Worm (Caenorhabditis elegans) whole organism, L4 larva: Measurements from ENCODE around the gene F49C5.7.

ENCODE experiments used
- D1046.2 ChIP-seq: fragments of 200-800 bp; sonication (Bioruptor generic); IDR thresholded peaks from 2 replicates; pipeline ENCODE4 v1.3.6; 2022; ENCODE audit warnings: missing genetic modification characterization, missing compliant biosample characterization
- F26F4.8 ChIP-seq: fragments of 200-800 bp; sonication (Bioruptor generic); conservative IDR thresholded peaks from 2 replicates; pipeline ENCODE4 v1.3.6; 2022; ENCODE audit warnings: missing genetic modification characterization, missing compliant biosample characterization
- F37D6.2 ChIP-seq: sonication (generic microtip); optimal IDR thresholded peaks from 2 replicates; lab custom pipeline; 2016; ENCODE audit warnings: mild to moderate bottlenecking, missing genetic modification characterization, missing compliant biosample characterization
- T20F7.1 ChIP-seq: fragments of 200-800 bp; sonication (Bioruptor generic); optimal IDR thresholded peaks from 2 replicates; lab custom pipeline; 2018; ENCODE audit warnings: mild to moderate bottlenecking, missing genetic modification characterization, missing compliant biosample characterization
- T26A8.4 ChIP-seq: fragments of 200-800 bp; sonication (Bioruptor generic); IDR thresholded peaks from 2 replicates; pipeline ENCODE4 v1.3.6; 2022; ENCODE audit warnings: missing genetic modification characterization, missing compliant biosample characterization
- Y105C5A.15 ChIP-seq: fragments of 200-800 bp; sonication (Bioruptor generic); IDR thresholded peaks from 2 replicates; pipeline ENCODE4 v1.3.6; 2022; ENCODE audit warnings: missing genetic modification characterization, missing compliant biosample characterization
- Y5F2A.4 ChIP-seq: fragments of 200-800 bp; sonication (Bioruptor generic); optimal IDR thresholded peaks from 2 replicates; lab custom pipeline; 2018; ENCODE audit warnings: mild to moderate bottlenecking, missing genetic modification characterization, missing compliant biosample characterization
- ZK337.2 ChIP-seq: fragments of 200-800 bp; sonication (Bioruptor generic); IDR thresholded peaks from 2 replicates; pipeline ENCODE4 v1.3.6; 2022; ENCODE audit warnings: missing genetic modification reagents, missing genetic modification characterization, missing compliant biosample characterization
- aly-2 ChIP-seq: sonication (generic microtip); optimal IDR thresholded peaks from 2 replicates; lab custom pipeline; 2018; ENCODE audit warnings: missing biosample characterization, missing genetic modification characterization
- ceh-28 ChIP-seq: fragments of 150-350 bp; optimal IDR thresholded peaks from 2 replicates; lab custom pipeline; 2014; ENCODE audit warnings: missing biosample characterization, missing genetic modification reagents, missing genetic modification characterization
- ceh-32 ChIP-seq: sonication (generic microtip); optimal IDR thresholded peaks from 2 replicates; lab custom pipeline; 2016; ENCODE audit warnings: mild to moderate bottlenecking, missing genetic modification characterization, missing compliant biosample characterization; ENCODE audit not compliant: poor library complexity
- ceh-62 ChIP-seq: sonication (generic microtip); optimal IDR thresholded peaks from 2 replicates; lab custom pipeline; 2017; ENCODE audit warnings: missing biosample characterization, missing genetic modification characterization
- ces-1 ChIP-seq: fragments of 150-350 bp; sonication (generic microtip); optimal IDR thresholded peaks from 4 replicates; lab custom pipeline; 2014; ENCODE audit warnings: missing biosample characterization, missing genetic modification reagents, missing genetic modification characterization
- cey-2 ChIP-seq: sonication (generic microtip); optimal IDR thresholded peaks from 3 replicates; lab custom pipeline; 2017; ENCODE audit warnings: missing genetic modification characterization, mild to moderate bottlenecking, missing compliant biosample characterization, antibody characterized with exemption, borderline replicate concordance; ENCODE audit not compliant: insufficient read depth
- daf-8 ChIP-seq: fragments of 200-800 bp; sonication (Bioruptor generic); IDR thresholded peaks from 2 replicates; pipeline ENCODE4 v1.3.6; 2022; ENCODE audit warnings: missing genetic modification characterization, missing compliant biosample characterization
- dmd-8 ChIP-seq: fragments of 200-800 bp; sonication (Bioruptor generic); IDR thresholded peaks from 2 replicates; pipeline ENCODE4 v1.3.6; 2022; ENCODE audit warnings: missing genetic modification characterization, missing compliant biosample characterization
- dmd-9 ChIP-seq: fragments of 200-800 bp; sonication (Bioruptor generic); IDR thresholded peaks from 2 replicates; pipeline ENCODE4 v1.3.6; 2022; ENCODE audit warnings: missing genetic modification reagents, missing genetic modification characterization, missing compliant biosample characterization
- dpl-1 ChIP-seq: fragments of 150-350 bp; optimal IDR thresholded peaks from 2 replicates; lab custom pipeline; 2014; ENCODE audit warnings: missing biosample characterization, missing genetic modification reagents, missing genetic modification characterization
- duxl-1 ChIP-seq: sonication (generic microtip); optimal IDR thresholded peaks from 2 replicates; lab custom pipeline; 2016; ENCODE audit warnings: mild to moderate bottlenecking, missing genetic modification characterization, moderate library complexity, missing compliant biosample characterization; ENCODE audit not compliant: poor library complexity
- fkh-10 ChIP-seq: fragments of 150-350 bp; optimal IDR thresholded peaks from 2 replicates; lab custom pipeline; 2014; ENCODE audit warnings: missing biosample characterization, missing genetic modification reagents, missing genetic modification characterization
- gei-8 ChIP-seq: fragments of 200-800 bp; sonication (Bioruptor generic); optimal IDR thresholded peaks from 2 replicates; lab custom pipeline; 2018; ENCODE audit warnings: mild to moderate bottlenecking, missing genetic modification characterization, missing compliant biosample characterization
- jun-1 ChIP-seq: fragments of 150-350 bp; optimal IDR thresholded peaks from 2 replicates; lab custom pipeline; 2014; ENCODE audit warnings: missing biosample characterization, missing genetic modification reagents, missing genetic modification characterization
- lin-1 ChIP-seq: fragments of 200-800 bp; sonication (Bioruptor generic); IDR thresholded peaks from 2 replicates; pipeline ENCODE4 v1.3.6; 2022; ENCODE audit warnings: missing genetic modification reagents, missing genetic modification characterization, missing compliant biosample characterization
- lin-13 ChIP-seq: fragments of 150-350 bp; optimal IDR thresholded peaks from 2 replicates; lab custom pipeline; 2014; ENCODE audit warnings: missing biosample characterization, missing genetic modification reagents, missing genetic modification characterization
- lin-38 ChIP-seq: fragments of 200-800 bp; sonication (Bioruptor generic); IDR thresholded peaks from 2 replicates; pipeline ENCODE4 v1.3.6; 2022; ENCODE audit warnings: missing genetic modification reagents, missing genetic modification characterization, missing compliant biosample characterization
- lsy-2 ChIP-seq, 2 experiments: fragments of 150-350 bp in 1 of 2; sonication (generic microtip) in 1 of 2; optimal IDR thresholded peaks; 2 replicates each; lab custom pipeline; 2014 to 2017; ENCODE audit warnings: missing biosample characterization in 2 of 2, missing genetic modification characterization in 2 of 2
- mep-1 ChIP-seq: fragments of 150-350 bp; sonication (generic microtip); optimal IDR thresholded peaks from 3 replicates; lab custom pipeline; 2014; ENCODE audit warnings: missing biosample characterization, missing genetic modification characterization
- mxl-3 ChIP-seq: fragments of 200-800 bp; sonication (Bioruptor generic); optimal IDR thresholded peaks from 2 replicates; lab custom pipeline; 2018; ENCODE audit warnings: mild to moderate bottlenecking, missing genetic modification characterization, missing compliant biosample characterization
- nhr-10 ChIP-seq: fragments of 150-350 bp; optimal IDR thresholded peaks from 2 replicates; lab custom pipeline; 2014; ENCODE audit warnings: missing biosample characterization, missing genetic modification characterization
- nhr-102 ChIP-seq: sonication (generic microtip); optimal IDR thresholded peaks from 2 replicates; lab custom pipeline; 2016; ENCODE audit warnings: mild to moderate bottlenecking, missing genetic modification characterization, moderate library complexity, missing compliant biosample characterization
- nhr-42 ChIP-seq: fragments of 200-800 bp; sonication (Bioruptor generic); IDR thresholded peaks from 2 replicates; pipeline ENCODE4 v1.3.6; 2022; ENCODE audit warnings: missing genetic modification characterization, missing compliant biosample characterization
- nhr-6 ChIP-seq: fragments of 150-350 bp; optimal IDR thresholded peaks from 2 replicates; lab custom pipeline; 2014; ENCODE audit warnings: missing biosample characterization, missing genetic modification characterization
- nhr-77 ChIP-seq: fragments of 150-350 bp; optimal IDR thresholded peaks from 2 replicates; lab custom pipeline; 2014; ENCODE audit warnings: missing biosample characterization, missing genetic modification characterization
- rbr-2 ChIP-seq: sonication (generic microtip); optimal IDR thresholded peaks from 2 replicates; lab custom pipeline; 2016; ENCODE audit warnings: missing genotype, missing genetic modification characterization, missing compliant biosample characterization
- sdz-12 ChIP-seq: fragments of 200-800 bp; sonication (Bioruptor generic); optimal IDR thresholded peaks from 2 replicates; lab custom pipeline; 2018; ENCODE audit warnings: mild to moderate bottlenecking, missing genetic modification characterization, missing compliant biosample characterization
- spr-1 ChIP-seq: sonication (generic microtip); optimal IDR thresholded peaks from 2 replicates; lab custom pipeline; 2016; ENCODE audit warnings: mild to moderate bottlenecking, missing genetic modification characterization, missing compliant biosample characterization
- unc-62 ChIP-seq, 3 experiments: fragments of 150-350 bp in 1 of 3; sonication (generic microtip); optimal IDR thresholded peaks in 2 of 3; peaks in 1 of 3; 1 replicate in 1 of 3; 2 replicates in 2 of 3; lab custom pipeline; 2014 to 2017; ENCODE audit warnings: missing biosample characterization in 3 of 3, missing genetic modification characterization in 3 of 3, missing genetic modification reagents in 3 of 3, missing genotype in 1 of 3
- zip-2 ChIP-seq: fragments of 150-350 bp; optimal IDR thresholded peaks from 2 replicates; lab custom pipeline; 2014; ENCODE audit warnings: missing biosample characterization, missing genetic modification characterization

The F49C5.7 gene

DNA sequence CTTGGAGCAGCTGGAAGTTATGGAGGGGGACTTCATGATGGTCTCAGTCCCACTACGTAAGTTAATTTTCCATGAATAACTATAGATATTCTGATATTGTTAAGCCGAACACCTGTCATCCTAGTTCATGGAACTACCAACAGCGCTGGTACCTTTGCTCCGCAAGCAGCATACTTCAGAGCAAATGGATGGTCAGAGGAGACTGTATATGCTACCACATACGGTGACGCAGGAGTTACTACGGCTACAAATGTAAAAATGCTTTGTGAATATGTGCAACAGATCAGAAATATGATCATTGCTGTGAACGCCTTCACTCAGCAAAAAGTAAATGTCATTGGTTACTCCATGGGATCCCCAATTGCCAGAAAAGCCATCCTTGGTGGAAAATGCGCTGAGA lies 40.2 kb downstream of the F49C5.7 start:
- TF ChIP-seq dmd-8 (no peak), nhr-6 (no peak), Y105C5A.15 (GFP tag; lab: Robert Waterston, UW) (0 out of 2 replicates have a peak, but pooled peaks have one; percentile 19), lin-13 (no peak), jun-1 (tag; lab: Kevin White, UChicago) (no peak), unc-62 (GFP tag; optimal IDR thresholded peaks at IDR 0.05 in 1 of 2; lab: Kevin White, UChicago) (peak in 1 of 2 experiments; percentile 96), unc-62 (tag; optimal IDR thresholded peaks at IDR 0.05; lab: Kevin White, UChicago) (no peak), lin-38 (no peak)

DNA sequence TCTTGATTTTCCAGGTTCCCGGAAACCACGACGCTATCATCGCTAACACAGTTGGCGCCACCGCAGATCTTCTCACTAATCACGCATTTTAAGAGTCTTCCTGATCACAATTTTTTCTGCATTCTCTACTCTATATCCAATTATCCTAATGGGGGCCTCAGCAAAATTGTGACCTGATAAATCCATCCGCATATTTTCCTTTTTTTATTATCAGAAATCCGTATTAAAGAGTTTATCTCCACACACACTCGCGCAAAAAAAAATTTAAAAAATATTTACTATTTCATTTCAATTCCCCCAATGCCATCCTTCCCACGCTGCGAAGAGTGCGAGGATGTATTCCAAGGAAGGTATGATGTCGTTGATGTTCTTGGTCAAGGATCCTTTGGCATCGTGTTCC lies 40.9 kb downstream of the F49C5.7 start, which contains the start of gene Y38E10A.8:
TSS of gene Y38E10A.8 (plus strand) at position 301 of the 400 bp plus-strand sequence.
- TF ChIP-seq unc-62 (GFP tag; optimal IDR thresholded peaks at IDR 0.05 in 1 of 2; lab: Kevin White, UChicago) = peak in 1 of 2 experiments; percentile 27
- no peak for TF ChIP-seq unc-62 (tag; optimal IDR thresholded peaks at IDR 0.05; lab: Kevin White, UChicago)
- no peak for TF ChIP-seq nhr-6

DNA sequence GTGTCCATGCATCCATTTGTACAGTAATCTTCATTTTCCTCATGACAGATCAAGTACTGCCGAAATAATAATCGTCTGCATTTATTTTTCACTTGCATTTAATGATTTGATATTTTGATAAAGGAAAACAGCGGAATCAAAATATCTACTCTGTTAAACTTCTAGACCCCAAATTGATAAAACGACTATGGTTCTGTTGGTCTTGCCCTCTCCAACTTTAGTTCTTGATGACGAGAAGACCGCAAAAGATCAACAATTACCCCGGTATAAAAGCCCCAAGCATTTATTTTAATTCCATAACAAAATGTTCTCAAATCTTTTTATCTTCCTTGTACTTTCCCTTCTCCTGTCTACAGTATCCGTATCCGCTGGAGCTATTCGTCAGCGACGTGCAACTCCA lies 42.7 kb downstream of the F49C5.7 start, which contains the start of gene Y38E10A.9:
TSS of gene Y38E10A.9 (plus strand) at position 301 of the 400 bp plus-strand sequence.
- TF ChIP-seq D1046.2 (GFP tag; lab: Robert Waterston, UW) (no peak), ceh-62 (tag; lab: Kevin White, UChicago) (no peak), fkh-10 (GFP tag; lab: Kevin White, UChicago) (no peak), duxl-1 (tag; lab: Kevin White, UChicago) (no peak), nhr-42 (GFP tag; lab: Robert Waterston, UW) (no peak), ceh-32 (tag; lab: Kevin White, UChicago) (no peak), dpl-1 (GFP tag; lab: Kevin White, UChicago) (no peak), mxl-3 (GFP tag; lab: Kevin White, UChicago) (no peak), gei-8 (GFP tag; lab: Kevin White, UChicago) (no peak), nhr-10 (tag; lab: Kevin White, UChicago) (no peak), lin-38 (no peak), ceh-28 (no peak), T20F7.1 (no peak), lin-1 (GFP tag; lab: Robert Waterston, UW) (no peak), ZK337.2 (GFP tag; lab: Robert Waterston, UW) (no peak), dmd-9 (GFP tag; lab: Robert Waterston, UW) (no peak)

DNA sequence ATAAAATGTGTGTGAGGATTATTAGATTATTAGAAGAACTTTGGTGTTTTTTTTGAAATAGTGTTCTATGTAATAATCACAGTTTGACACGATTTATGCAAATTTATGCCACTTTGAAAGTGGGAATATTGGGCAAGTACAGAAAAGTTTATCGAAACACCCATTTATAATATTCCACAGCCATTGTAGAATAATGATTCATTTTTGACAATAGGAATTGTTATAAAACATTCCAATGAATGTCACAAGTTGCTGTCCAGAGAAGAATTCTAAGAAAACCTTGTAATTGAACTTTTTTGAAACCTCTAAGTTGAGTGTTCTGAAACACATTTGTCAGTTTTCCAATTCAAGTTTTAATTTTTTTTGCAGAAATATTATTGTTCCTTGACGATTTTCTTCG lies 46.3 kb downstream of the F49C5.7 start, which contains the start of gene nspe-4:
TSS of gene nspe-4 (plus strand) at position 301 of the 400 bp plus-strand sequence.
- TF ChIP-seq spr-1 (tag; lab: Kevin White, UChicago) (no peak), nhr-102 (tag; lab: Kevin White, UChicago) (no peak), lin-13 (no peak), T26A8.4 (GFP tag; lab: Robert Waterston, UW) (no peak), F26F4.8 (no peak), mep-1 (tag; lab: Kevin White, UChicago) (no peak), lsy-2 (tag; optimal IDR thresholded peaks at IDR 0.05; lab: Kevin White, UChicago) (no peak), daf-8 (GFP tag; lab: Robert Waterston, UW) (no peak), F37D6.2 (tag; lab: Kevin White, UChicago) (no peak), ceh-32 (tag; lab: Kevin White, UChicago) (no peak), aly-2 (no peak), Y5F2A.4 (GFP tag; lab: Kevin White, UChicago) (no peak), ces-1 (GFP tag; lab: Kevin White, UChicago) (no peak), rbr-2 (tag; lab: Kevin White, UChicago) (no peak), sdz-12 (no peak), zip-2 (no peak), nhr-77 (tag; lab: Kevin White, UChicago) (no peak), cey-2 (tag; lab: Kevin White, UChicago) (no peak)
